Fruit fly (Drosophila melanogaster) whole organism, wandering third instar larva: Measurements from ENCODE around the gene CG42394.

Experiments
- GATAd ChIP-seq: sonication (Bioruptor generic); optimal IDR thresholded peaks from 2 replicates; lab custom pipeline; 2016; ENCODE audit warnings: missing biosample characterization, missing genetic modification characterization
- Hnf4 ChIP-seq: fragments of 200-800 bp; sonication (Bioruptor generic); optimal IDR thresholded peaks from 2 replicates; lab custom pipeline; 2016; ENCODE audit warnings: missing biosample characterization, mild to moderate bottlenecking, missing genetic modification characterization
- Hr78 ChIP-seq: fragments of >200 bp; optimal IDR thresholded peaks from 2 replicates; lab custom pipeline; 2017; ENCODE audit warnings: missing biosample characterization, missing genetic modification characterization
- Myc ChIP-seq: fragments of >200 bp; optimal IDR thresholded peaks from 2 replicates; lab custom pipeline; 2017
- Rel ChIP-seq, 2 experiments: fragments of 200-800 bp; sonication (Bioruptor generic) in 1 of 2; optimal IDR thresholded peaks; 2 replicates in 1 of 2; 3 replicates in 1 of 2; lab custom pipeline; 2016 to 2019; ENCODE audit warnings: mild to moderate bottlenecking in 2 of 2, missing biosample characterization in 2 of 2, missing genetic modification characterization in 2 of 2, moderate library complexity in 1 of 2
- dsf ChIP-seq: sonication (Bioruptor generic); optimal IDR thresholded peaks from 2 replicates; lab custom pipeline; 2016; ENCODE audit warnings: missing biosample characterization, missing genetic modification characterization, borderline replicate concordance
- foxo ChIP-seq, 2 experiments: fragments of 200-800 bp; sonication (Bioruptor generic); optimal IDR thresholded peaks; 2 replicates in 1 of 2; 3 replicates in 1 of 2; lab custom pipeline; 2016 to 2017; ENCODE audit warnings: missing biosample characterization in 2 of 2, missing genetic modification characterization in 2 of 2
- fru ChIP-seq: fragments of 200-800 bp; sonication (Bioruptor generic); optimal IDR thresholded peaks from 3 replicates; lab custom pipeline; 2016; ENCODE audit warnings: missing biosample characterization, mild to moderate bottlenecking, missing genetic modification characterization
- h ChIP-seq: fragments of 200-800 bp; sonication (Bioruptor generic); optimal IDR thresholded peaks from 3 replicates; lab custom pipeline; 2016; ENCODE audit warnings: missing biosample characterization, mild to moderate bottlenecking, missing genetic modification characterization
- lola ChIP-seq: fragments of >200 bp; optimal IDR thresholded peaks from 2 replicates; lab custom pipeline; 2017; ENCODE audit warnings: missing biosample characterization, missing genetic modification characterization
- rgr ChIP-seq: fragments of 200-800 bp; sonication (Bioruptor generic); optimal IDR thresholded peaks from 3 replicates; lab custom pipeline; 2016; ENCODE audit warnings: missing biosample characterization, mild to moderate bottlenecking, missing genetic modification characterization
- usp ChIP-seq: fragments of >200 bp; optimal IDR thresholded peaks from 2 replicates; lab custom pipeline; 2017; ENCODE audit warnings: missing biosample characterization, missing genetic modification characterization

DNA sequence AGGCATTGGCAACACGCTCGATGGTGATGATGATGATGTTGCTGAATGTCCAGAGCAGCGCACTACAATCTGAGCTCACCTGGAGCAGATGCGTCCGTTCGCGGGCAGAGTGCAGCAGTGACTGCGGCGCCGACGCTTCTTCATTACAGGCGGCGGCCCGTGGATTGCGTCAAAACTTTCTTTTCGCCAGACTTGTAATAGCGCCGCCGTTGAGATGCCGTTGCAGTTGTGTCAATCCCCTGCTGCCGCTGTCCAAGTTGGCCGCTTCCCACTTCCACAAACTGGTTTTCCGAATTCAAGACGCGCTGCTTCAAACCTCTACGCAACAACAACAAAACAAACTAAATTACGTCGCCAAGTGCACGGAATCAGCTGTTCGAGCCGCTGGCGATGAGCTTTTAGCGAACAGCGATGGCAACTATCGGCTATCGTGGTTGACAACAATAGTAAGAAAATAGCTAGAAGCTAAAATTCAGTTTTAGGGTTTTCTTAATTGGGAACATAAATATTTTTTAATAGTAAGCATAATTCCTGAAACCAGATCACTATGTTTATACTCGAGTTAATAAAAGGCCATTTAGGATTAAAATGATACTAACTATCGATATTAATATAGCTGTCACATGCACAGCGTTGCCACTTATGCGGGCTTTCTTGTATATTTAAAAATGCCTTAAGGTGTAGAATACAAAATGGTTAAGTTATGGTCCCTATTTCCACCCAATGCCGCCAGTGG, 32.4 kb downstream of the CG42394 start, which contains the start of gene Tpc1:
- TF ChIP-seq usp, result no peak
- peak; percentile 55 for TF ChIP-seq h (GFP tag; lab: Kevin White, UChicago)
- no peak for TF ChIP-seq dsf (GFP tag; lab: Kevin White, UChicago)
- TF ChIP-seq Myc (lab: Kevin White, UChicago), result peak; percentile 97
- no peak for TF ChIP-seq GATAd (GFP tag; lab: Kevin White, UChicago)
- no peak for TF ChIP-seq Rel (GFP tag; optimal IDR thresholded peaks at IDR 0.05; lab: Kevin White, UChicago)
- peak; percentile 22 for TF ChIP-seq Rel (tag; optimal IDR thresholded peaks at IDR 0.05; lab: Kevin White, UChicago)
- peak; percentile 52 for TF ChIP-seq rgr (GFP tag; lab: Kevin White, UChicago)
- TF ChIP-seq Hnf4, result peak; percentile 71
- peak in 1 of 2 experiments; percentile 34 for TF ChIP-seq foxo (GFP tag; optimal IDR thresholded peaks at IDR 0.05; lab: Kevin White, UChicago)
- TF ChIP-seq fru (GFP tag; lab: Kevin White, UChicago), result peak; percentile 82
- no peak for TF ChIP-seq Hr78 (GFP tag; lab: Kevin White, UChicago)
- TF ChIP-seq lola (GFP tag; lab: Kevin White, UChicago), result no peak
